Worm (Caenorhabditis elegans) whole organism, L3 larva: Measurements from ENCODE around the gene lcmt-1.
A peak's percentile ranks its signal among the peaks of the same experiment; 100 is the strongest.
"Not testable (repeated sequence)": the region's sequence is repeated elsewhere in the genome, so short reads cannot be mapped to it uniquely, and the experiment has no call there.

ENCODE experiments used
- R02D3.7 ChIP-seq: fragments of 150-350 bp; optimal IDR thresholded peaks from 2 replicates; lab custom pipeline; 2014; ENCODE audit warnings: missing biosample characterization, missing genetic modification characterization
- ZK546.5 ChIP-seq: sonication (generic microtip); optimal IDR thresholded peaks from 2 replicates; lab custom pipeline; 2017; ENCODE audit warnings: missing biosample characterization, missing genetic modification characterization
- aly-2 ChIP-seq: fragments of 150-350 bp; optimal IDR thresholded peaks from 2 replicates; lab custom pipeline; 2014; ENCODE audit warnings: missing biosample characterization, missing genetic modification characterization
- ceh-9 ChIP-seq: sonication (generic microtip); optimal IDR thresholded peaks from 2 replicates; lab custom pipeline; 2018; ENCODE audit warnings: missing biosample characterization, missing genetic modification characterization
- elt-3 ChIP-seq, 3 experiments: fragments of 150-350 bp in 1 of 3; sonication (generic microtip) in 2 of 3; optimal IDR thresholded peaks; 2 replicates in 2 of 3; 4 replicates in 1 of 3; lab custom pipeline; 2014 to 2017; ENCODE audit warnings: missing biosample characterization in 3 of 3, missing genetic modification characterization in 3 of 3
- hmg-11 ChIP-seq: sonication (generic microtip); optimal IDR thresholded peaks from 2 replicates; lab custom pipeline; 2016; ENCODE audit warnings: missing genetic modification characterization, missing compliant biosample characterization
- jun-1 ChIP-seq: fragments of 150-350 bp; optimal IDR thresholded peaks from 2 replicates; lab custom pipeline; 2014; ENCODE audit warnings: missing biosample characterization, missing genetic modification reagents, missing genetic modification characterization
- lin-39 ChIP-seq: fragments of 150-350 bp; optimal IDR thresholded peaks from 2 replicates; lab custom pipeline; 2018; ENCODE audit warnings: missing biosample characterization, missing genetic modification reagents, missing genetic modification characterization
- mdl-1 ChIP-seq: fragments of 150-350 bp; optimal IDR thresholded peaks from 2 replicates; lab custom pipeline; 2014; ENCODE audit warnings: missing biosample characterization, missing genetic modification characterization
- pqm-1 ChIP-seq: fragments of 150-350 bp; optimal IDR thresholded peaks from 2 replicates; lab custom pipeline; 2017; ENCODE audit warnings: missing biosample characterization, missing genetic modification characterization, inconsistent platforms
- sea-2 ChIP-seq: fragments of 150-350 bp; sonication (generic microtip); optimal IDR thresholded peaks from 4 replicates; lab custom pipeline; 2014; ENCODE audit warnings: missing biosample characterization, missing genetic modification reagents, missing genetic modification characterization
- snpc-4 ChIP-seq: fragments of 150-350 bp; optimal IDR thresholded peaks from 2 replicates; lab custom pipeline; 2014; ENCODE audit warnings: missing biosample characterization, missing genetic modification characterization
- tbx-2 ChIP-seq: sonication (generic microtip); optimal IDR thresholded peaks from 2 replicates; lab custom pipeline; 2016; ENCODE audit warnings: mild to moderate bottlenecking, missing genetic modification characterization, missing compliant biosample characterization

ce11 chrIII:4369381-4369809 is 26.1 kb downstream of the lcmt-1 start:
- TF ChIP-seq lin-39; ZK546.5 (tag; lab: Kevin White, UChicago); elt-3 (tag; optimal IDR thresholded peaks at IDR 0.05; lab: Kevin White, UChicago); mdl-1; snpc-4; sea-2 (GFP tag; lab: Kevin White, UChicago); R02D3.7 (tag; lab: Kevin White, UChicago); ceh-9 (tag; lab: Kevin White, UChicago); jun-1 (tag; lab: Kevin White, UChicago); pqm-1 (tag; lab: Kevin White, UChicago); aly-2: not testable (repeated sequence)
- peak; percentile 44 for TF ChIP-seq tbx-2
- TF ChIP-seq hmg-11 (tag; lab: Kevin White, UChicago), result peak; percentile 83
